Worm (Caenorhabditis elegans) whole organism, L4/young adult: Measurements from ENCODE around the gene asd-1.
A peak's percentile ranks its signal among the peaks of the same experiment; 100 is the strongest.

Experiments
- dao-5 ChIP-seq: sonication (generic microtip); optimal IDR thresholded peaks from 2 replicates; lab custom pipeline; 2016; ENCODE audit warnings: missing genotype, missing genetic modification characterization, moderate library complexity, missing compliant biosample characterization
- him-1 ChIP-seq: sonication (generic microtip); optimal IDR thresholded peaks from 2 replicates; lab custom pipeline; 2016; ENCODE audit warnings: missing genotype, missing genetic modification reagents, missing genetic modification characterization, missing compliant biosample characterization

DNA sequence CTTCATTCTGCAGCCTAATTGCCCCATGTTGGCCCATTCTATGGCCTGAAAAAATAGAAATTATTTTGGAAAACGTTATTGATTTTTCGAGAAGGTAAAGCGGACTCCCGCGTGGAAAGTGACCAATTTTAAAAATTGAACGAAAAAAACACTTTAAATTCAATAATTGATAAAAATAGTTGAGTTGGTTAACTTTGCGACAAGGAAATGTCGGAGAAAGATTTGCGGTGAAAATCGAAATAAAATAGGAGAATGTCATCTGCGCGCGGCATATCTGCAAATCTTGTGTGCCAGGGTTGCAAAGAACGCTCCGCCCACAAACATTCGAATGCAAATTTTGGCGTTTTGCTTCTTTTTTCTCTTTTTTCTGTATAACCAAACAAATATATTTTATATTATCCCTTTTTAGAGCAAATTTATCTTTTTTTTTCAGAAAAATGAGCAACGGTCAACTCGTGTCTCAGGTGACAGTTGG is 26.1 kb upstream of the asd-1 start, which contains the start of the genes rnf-121 and C16C10.4:
- TF ChIP-seq him-1 (tag; lab: Kevin White, UChicago): peak; percentile 45
- TF ChIP-seq dao-5 (tag; lab: Kevin White, UChicago): peak; percentile 43
